Fruit fly (Drosophila melanogaster): ENCODE measurements around the gene Hand.

DNA sequence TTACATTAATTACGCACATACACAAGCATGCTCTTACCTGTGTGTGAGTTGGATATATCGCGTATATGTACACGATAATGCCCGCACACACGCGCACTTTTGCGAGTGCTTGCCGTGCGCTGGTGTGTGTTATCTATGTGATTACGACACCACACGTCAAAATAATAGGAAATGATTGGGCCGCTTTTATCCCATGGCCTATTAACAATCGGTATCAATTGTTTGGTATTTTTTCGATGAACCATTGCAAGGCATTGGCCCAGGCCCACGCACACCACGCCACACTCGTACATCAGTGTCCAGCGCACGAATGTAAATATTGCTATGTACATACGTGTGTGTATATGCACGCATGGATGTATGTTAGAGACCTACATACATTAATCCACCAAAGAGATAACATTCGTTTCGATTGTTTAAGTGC lies 39.7 kb upstream of the Hand start:
- TF ChIP-seq cic (GFP tag; optimal IDR thresholded peaks at IDR 0.05), result peak; percentile 87
- peak; percentile 85 for TF ChIP-seq Mnt (GFP tag; optimal IDR thresholded peaks at IDR 0.05)
- TF ChIP-seq Crg-1 (GFP tag; optimal IDR thresholded peaks at IDR 0.05), result peak; percentile 61
- TF ChIP-seq kay (GFP tag; ENCODE audit: borderline replicate concordance), result peak; percentile 98
- peak; percentile 43 for TF ChIP-seq CG14711 (tag; optimal IDR thresholded peaks at IDR 0.05)
- peak; percentile 55 for TF ChIP-seq CG7101 (tag; optimal IDR thresholded peaks at IDR 0.05)
- peak; percentile 44 for TF ChIP-seq pad (GFP tag; optimal IDR thresholded peaks at IDR 0.05)
- peak; percentile 62 for TF ChIP-seq CG7045 (GFP tag; optimal IDR thresholded peaks at IDR 0.05)
- peak; percentile 73 for TF ChIP-seq tj (GFP tag; optimal IDR thresholded peaks at IDR 0.05)
- no peak for TF ChIP-seq cnc (optimal IDR thresholded peaks at IDR 0.05)
- TF ChIP-seq CG33017 (tag; optimal IDR thresholded peaks at IDR 0.05), result peak; percentile 56
- TF ChIP-seq Clk (GFP tag; optimal IDR thresholded peaks at IDR 0.05), result peak; percentile 59
